Worm (Caenorhabditis elegans): Measurements from ENCODE around the gene srw-68.

- no peak for TF ChIP-seq nhr-28 (tag; optimal IDR thresholded peaks at IDR 0.05)
- TF ChIP-seq nfya-1 (tag; optimal IDR thresholded peaks at IDR 0.05; ENCODE audit: insufficient read depth), result no peak
Observed at ce11 chrV:7411695-7412094, 14.8 kb downstream of the srw-68 start, which contains the start of gene str-41.
